Worm (Caenorhabditis elegans) whole organism, L4/young adult: ENCODE measurements around the gene B0336.7.

Experiments used
- W03F9.2 ChIP-seq: fragments of 150-350 bp; optimal IDR thresholded peaks from 2 replicates; lab custom pipeline; 2014; ENCODE audit warnings: missing biosample characterization, missing genetic modification characterization
- dao-5 ChIP-seq: sonication (generic microtip); optimal IDR thresholded peaks from 2 replicates; lab custom pipeline; 2016; ENCODE audit warnings: missing genotype, missing genetic modification characterization, moderate library complexity, missing compliant biosample characterization
- him-1 ChIP-seq: sonication (generic microtip); optimal IDR thresholded peaks from 2 replicates; lab custom pipeline; 2016; ENCODE audit warnings: missing genotype, missing genetic modification reagents, missing genetic modification characterization, missing compliant biosample characterization

- TF ChIP-seq him-1 (tag; lab: Kevin White, UChicago) (no peak), dao-5 (no peak), W03F9.2 (tag; lab: Kevin White, UChicago) (no peak)
Measured at ce11 chrIII:5708024-5708423, 10.9 kb upstream of the B0336.7 start.
